Worm (Caenorhabditis elegans): ENCODE data around the gene kgb-2.
A peak's percentile ranks its signal among the peaks of the same experiment; 100 is the strongest.

The kgb-2 gene

DNA sequence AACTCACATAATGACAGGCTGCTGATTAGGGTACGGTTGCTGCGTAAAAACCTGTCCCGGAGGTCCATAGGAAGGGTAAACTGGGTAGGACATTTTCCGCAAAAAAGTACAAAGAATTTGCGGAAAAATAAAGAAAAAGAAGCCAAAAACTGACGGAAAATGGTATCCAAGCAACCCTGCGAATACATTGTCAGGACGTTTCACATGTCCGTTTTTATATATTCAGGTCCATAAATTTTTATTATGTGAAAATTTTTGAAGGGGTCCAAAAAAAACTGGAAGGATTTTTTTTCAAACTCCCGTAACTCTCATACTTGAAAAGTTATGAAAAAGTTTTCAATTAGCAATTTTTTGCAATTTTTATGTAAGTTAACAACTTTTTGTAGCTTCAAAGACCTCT, 35.6 kb downstream of the kgb-2 start, which contains the start of gene CC8.3:
TSS of gene CC8.3 (minus strand) at position 101 of the 400 bp plus-strand sequence.
- TF ChIP-seq T26A8.4 (GFP tag; IDR thresholded peaks at IDR 0.05) (no peak), arid-1 (GFP tag; conservative IDR thresholded peaks at IDR 0.05) (no peak), unc-39 (tag; optimal IDR thresholded peaks at IDR 0.05) (no peak), F49E8.2 (tag; optimal IDR thresholded peaks at IDR 0.05; ENCODE audit: borderline replicate concordance) (no peak), dve-1 (tag; optimal IDR thresholded peaks at IDR 0.05; ENCODE audit: insufficient read depth) (no peak), mxl-2 (GFP tag; conservative IDR thresholded peaks at IDR 0.05) (no peak), zfp-2 (tag; optimal IDR thresholded peaks at IDR 0.05) (no peak), zip-2 (tag; optimal IDR thresholded peaks at IDR 0.05) (no peak), pha-4 (GFP tag; IDR thresholded peaks at IDR 0.05) (no peak), pha-4 (tag; optimal IDR thresholded peaks at IDR 0.05) (no peak)

DNA sequence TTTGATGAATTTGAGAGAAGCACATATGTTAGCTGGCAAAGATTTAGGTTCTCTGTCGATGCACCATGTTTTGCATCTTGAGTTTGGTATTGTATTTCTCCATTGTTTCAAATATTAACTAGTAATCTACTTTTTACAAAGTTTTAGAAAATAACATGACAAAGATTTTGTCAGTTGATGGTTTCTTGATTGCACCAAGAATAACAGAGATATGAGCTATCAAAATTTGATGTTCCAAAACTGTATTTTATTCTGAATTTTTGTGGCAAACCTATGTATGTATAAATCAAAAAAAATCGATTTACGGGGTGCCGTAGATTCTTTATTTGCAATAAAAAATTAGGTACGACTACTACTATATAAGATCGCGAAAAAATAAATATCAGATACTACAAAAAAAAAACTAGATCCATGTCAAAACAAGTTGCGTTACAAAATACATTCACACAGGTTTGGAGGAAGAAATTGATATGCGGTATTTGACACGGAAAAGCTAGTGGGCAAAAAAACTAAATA, 38.3 kb downstream of the kgb-2 start:
- TF ChIP-seq ctbp-1 (GFP tag; IDR thresholded peaks at IDR 0.05) (no peak), duxl-1 (tag; optimal IDR thresholded peaks at IDR 0.05; ENCODE audit: poor library complexity) (no peak), lsy-2 (tag; optimal IDR thresholded peaks at IDR 0.05) (peak in 1 of 2 experiments; percentile 52), snpc-1.2 (GFP tag; IDR thresholded peaks at IDR 0.05) (no peak), Y48G9A.11 (GFP tag; IDR thresholded peaks at IDR 0.05) (no peak), pha-4 (GFP tag; IDR thresholded peaks at IDR 0.05) (no peak), pha-4 (tag; optimal IDR thresholded peaks at IDR 0.05) (no peak), T26A8.4 (GFP tag; IDR thresholded peaks at IDR 0.05) (0 out of 2 replicates have a peak, but pooled peaks have one; percentile 58), dmd-6 (GFP tag; IDR thresholded peaks at IDR 0.05) (no peak), nhr-102 (tag; optimal IDR thresholded peaks at IDR 0.05) (peak; percentile 12), dmd-9 (GFP tag; IDR thresholded peaks at IDR 0.05) (no peak), tra-1 (GFP tag; IDR thresholded peaks at IDR 0.05) (0 out of 2 replicates have a peak, but pooled peaks have one; percentile 6), pqm-1 (tag; optimal IDR thresholded peaks at IDR 0.05) (no peak), dmd-8 (GFP tag; IDR thresholded peaks at IDR 0.05) (no peak), lim-7 (GFP tag; IDR thresholded peaks at IDR 0.05) (no peak), T20F7.1 (GFP tag; optimal IDR thresholded peaks at IDR 0.05) (peak; percentile 50), jun-1 (tag; optimal IDR thresholded peaks at IDR 0.05) (no peak), mep-1 (tag; optimal IDR thresholded peaks at IDR 0.05) (peak; percentile 63), Y105C5A.15 (GFP tag; IDR thresholded peaks at IDR 0.05) (no peak), hlh-11 (tag; optimal IDR thresholded peaks at IDR 0.05) (peak; percentile 9), aha-1 (tag) (peak; percentile 85), daf-16 (GFP tag; optimal IDR thresholded peaks at IDR 0.05) (peak in 1 of 2 experiments; percentile 50), daf-16 (tag; optimal IDR thresholded peaks at IDR 0.05) (peak; percentile 51), zfp-3 (GFP tag; conservative IDR thresholded peaks at IDR 0.05) (peak; percentile 66; the same call in 1 of the 2 replicates), nhr-10 (tag; optimal IDR thresholded peaks at IDR 0.05) (no peak), mdt-29 (GFP tag; IDR thresholded peaks at IDR 0.05) (peak; percentile 39; the same call in 1 of the 2 replicates), lin-15B (tag; optimal IDR thresholded peaks at IDR 0.05) (no peak), vab-7 (GFP tag; IDR thresholded peaks at IDR 0.05) (no peak), F44E2.7 (GFP tag; IDR thresholded peaks at IDR 0.05) (no peak), php-3 (GFP tag; IDR thresholded peaks at IDR 0.05) (no peak)

- TF ChIP-seq pha-4 (GFP tag; IDR thresholded peaks at IDR 0.05), result no peak
- TF ChIP-seq pha-4 (tag; optimal IDR thresholded peaks at IDR 0.05), result no peak
- no peak for TF ChIP-seq jun-1 (tag; optimal IDR thresholded peaks at IDR 0.05)
- no peak for TF ChIP-seq ZK546.5 (tag; optimal IDR thresholded peaks at IDR 0.05)
- TF ChIP-seq dmd-9 (GFP tag; IDR thresholded peaks at IDR 0.05), result no peak
- no peak for TF ChIP-seq mdt-29 (GFP tag; IDR thresholded peaks at IDR 0.05)
- no peak for TF ChIP-seq ces-1 (GFP tag; optimal IDR thresholded peaks at IDR 0.05)
- peak; percentile 89 for TF ChIP-seq set-16 (GFP tag; IDR thresholded peaks at IDR 0.05)
- no peak for TF ChIP-seq mxl-2 (GFP tag; conservative IDR thresholded peaks at IDR 0.05)
- TF ChIP-seq snpc-1.2 (GFP tag; IDR thresholded peaks at IDR 0.05), result 0 out of 2 replicates have a peak, but pooled peaks have one; percentile 44
- TF ChIP-seq ceh-44 (GFP tag; IDR thresholded peaks at IDR 0.05), result no peak
- no peak for TF ChIP-seq rbr-2 (tag; optimal IDR thresholded peaks at IDR 0.05)
- peak; percentile 37; the same call in 1 of the 2 replicates for TF ChIP-seq hmg-1.1 (GFP tag; IDR thresholded peaks at IDR 0.05)
- TF ChIP-seq fkh-10 (GFP tag; optimal IDR thresholded peaks at IDR 0.05), result no peak
These were observed 38.9 kb downstream of the kgb-2 start for ce11 chrIV:3645487-3645886.

Data from whole organism, L4 larva.